Worm (Caenorhabditis elegans) whole organism, young adult: Measurements from ENCODE around the gene nceh-1.

Source experiments
- B0336.3 ChIP-seq: fragments of 200-800 bp; sonication (Bioruptor generic); IDR thresholded peaks from 2 replicates; pipeline ENCODE4 v1.3.6; 2022; ENCODE audit warnings: missing genetic modification characterization, missing compliant biosample characterization
- C06A6.2 ChIP-seq: fragments of 200-800 bp; sonication (Bioruptor generic); conservative IDR thresholded peaks from 2 replicates; pipeline ENCODE4 v1.3.6; 2022; ENCODE audit warnings: missing genetic modification characterization, missing compliant biosample characterization
- F39B2.1 ChIP-seq: fragments of 200-800 bp; sonication (Bioruptor generic); IDR thresholded peaks from 2 replicates; pipeline ENCODE4 v1.3.6; 2022; ENCODE audit warnings: missing genetic modification reagents, missing genetic modification characterization, missing compliant biosample characterization
- F52B5.7 ChIP-seq: sonication (generic microtip); optimal IDR thresholded peaks from 2 replicates; lab custom pipeline; 2016; ENCODE audit warnings: mild to moderate bottlenecking, missing genetic modification characterization, missing compliant biosample characterization
- F55B11.4 ChIP-seq: sonication (generic microtip); optimal IDR thresholded peaks from 2 replicates; lab custom pipeline; 2016; ENCODE audit warnings: missing compliant biosample characterization, missing genetic modification characterization, borderline replicate concordance; ENCODE audit not compliant: insufficient read depth
- T07F8.4 ChIP-seq: sonication (generic microtip); optimal IDR thresholded peaks from 2 replicates; lab custom pipeline; 2016; ENCODE audit warnings: mild to moderate bottlenecking, missing genetic modification characterization, moderate library complexity, missing compliant biosample characterization
- T26A5.8 ChIP-seq: sonication (generic microtip); optimal IDR thresholded peaks from 2 replicates; lab custom pipeline; 2016; ENCODE audit warnings: missing genetic modification characterization, missing compliant biosample characterization
- Y53F4B.3 ChIP-seq: fragments of 200-800 bp; sonication (Bioruptor generic); IDR thresholded peaks from 2 replicates; pipeline ENCODE4 v1.3.6; 2022; ENCODE audit warnings: missing genetic modification reagents, missing genetic modification characterization, missing compliant biosample characterization
- Y56A3A.18 ChIP-seq: fragments of 200-800 bp; sonication (Bioruptor generic); IDR thresholded peaks from 2 replicates; pipeline ENCODE4 v1.3.6; 2022; ENCODE audit warnings: missing genetic modification reagents, missing genetic modification characterization, missing compliant biosample characterization
- Y67H2A.10 ChIP-seq: fragments of 200-800 bp; sonication (Bioruptor generic); conservative IDR thresholded peaks from 2 replicates; pipeline ENCODE4 v1.3.6; 2022; ENCODE audit warnings: missing genetic modification reagents, missing genetic modification characterization, missing compliant biosample characterization
- ZK185.1 ChIP-seq: sonication (generic microtip); optimal IDR thresholded peaks from 2 replicates; lab custom pipeline; 2016; ENCODE audit warnings: mild to moderate bottlenecking, missing genetic modification characterization, missing compliant biosample characterization; ENCODE audit not compliant: poor library complexity, severe bottlenecking
- ama-1 ChIP-seq, 3 experiments: fragments of 150-350 bp in 1 of 3; sonication (generic microtip) in 2 of 3; optimal IDR thresholded peaks; 2 replicates each; lab custom pipeline; 2014 to 2018; ENCODE audit warnings: missing biosample characterization in 2 of 3, missing genetic modification characterization in 2 of 3, missing genetic modification reagents in 2 of 3
- aptf-2 ChIP-seq: fragments of 200-800 bp; sonication (Bioruptor generic); conservative IDR thresholded peaks from 2 replicates; pipeline ENCODE4 v1.3.6; 2022; ENCODE audit warnings: missing genetic modification reagents, missing genetic modification characterization, missing compliant biosample characterization
- aptf-3 ChIP-seq: fragments of 200-800 bp; sonication (Bioruptor generic); IDR thresholded peaks from 2 replicates; pipeline ENCODE4 v1.3.6; 2022; ENCODE audit warnings: missing genetic modification characterization, missing compliant biosample characterization
- attf-5 ChIP-seq: fragments of 200-800 bp; sonication (Bioruptor generic); optimal IDR thresholded peaks from 2 replicates; lab custom pipeline; 2018; ENCODE audit warnings: mild to moderate bottlenecking, missing genetic modification characterization, missing compliant biosample characterization
- bed-2 ChIP-seq: fragments of 200-800 bp; sonication (Bioruptor generic); IDR thresholded peaks from 2 replicates; pipeline ENCODE4 v1.3.6; 2022; ENCODE audit warnings: missing genetic modification reagents, missing genetic modification characterization, missing compliant biosample characterization
- cebp-1 ChIP-seq, 2 experiments: fragments of 200-800 bp in 1 of 2; sonication (Bioruptor generic) in 1 of 2; sonication (generic microtip) in 1 of 2; IDR thresholded peaks in 1 of 2; optimal IDR thresholded peaks in 1 of 2; 2 replicates each; pipeline versions ENCODE4 v1.3.6 to Lab custom; 2017 to 2022; ENCODE audit warnings: missing compliant biosample characterization in 2 of 2, missing genetic modification characterization in 2 of 2, mild to moderate bottlenecking in 1 of 2, missing genetic modification reagents in 1 of 2, moderate library complexity in 1 of 2
- cebp-2 ChIP-seq: fragments of 200-800 bp; sonication (Bioruptor generic); IDR thresholded peaks from 2 replicates; pipeline ENCODE4 v1.3.6; 2022; ENCODE audit warnings: missing genetic modification characterization, missing compliant biosample characterization
- ceh-40 ChIP-seq: fragments of 200-800 bp; sonication (Bioruptor generic); IDR thresholded peaks from 2 replicates; pipeline ENCODE4 v1.3.6; 2022; ENCODE audit warnings: missing genetic modification characterization, missing compliant biosample characterization
- ceh-91 ChIP-seq: fragments of 200-800 bp; sonication (Bioruptor generic); IDR thresholded peaks from 2 replicates; pipeline ENCODE4 v1.3.6; 2022; ENCODE audit warnings: missing genetic modification reagents, missing genetic modification characterization, missing compliant biosample characterization
- chd-7 ChIP-seq: sonication (generic microtip); optimal IDR thresholded peaks from 2 replicates; lab custom pipeline; 2016; ENCODE audit warnings: mild to moderate bottlenecking, missing genetic modification characterization, moderate library complexity, missing compliant biosample characterization
- die-1 ChIP-seq: sonication (generic microtip); optimal IDR thresholded peaks from 2 replicates; lab custom pipeline; 2016; ENCODE audit warnings: missing genotype, mild to moderate bottlenecking, missing genetic modification characterization, missing compliant biosample characterization
- dpff-1 ChIP-seq: sonication (generic microtip); optimal IDR thresholded peaks from 2 replicates; lab custom pipeline; 2017; ENCODE audit warnings: mild to moderate bottlenecking, missing genetic modification characterization, missing compliant biosample characterization
- egl-18 ChIP-seq: fragments of 200-800 bp; sonication (Bioruptor generic); IDR thresholded peaks from 2 replicates; pipeline ENCODE4 v1.3.6; 2022; ENCODE audit warnings: missing genetic modification reagents, missing genetic modification characterization, missing compliant biosample characterization
- egrh-3 ChIP-seq: fragments of 200-800 bp; sonication (Bioruptor generic); IDR thresholded peaks from 2 replicates; pipeline ENCODE4 v1.3.6; 2022; ENCODE audit warnings: missing genetic modification reagents, missing genetic modification characterization, missing compliant biosample characterization
- gei-17 ChIP-seq: fragments of 200-800 bp; sonication (Bioruptor generic); optimal IDR thresholded peaks from 2 replicates; lab custom pipeline; 2018; ENCODE audit warnings: mild to moderate bottlenecking, missing genetic modification characterization, missing compliant biosample characterization
- hmg-1.2 ChIP-seq: fragments of 200-800 bp; sonication (Bioruptor generic); IDR thresholded peaks from 2 replicates; pipeline ENCODE4 v1.3.6; 2022; ENCODE audit warnings: missing genetic modification reagents, missing genetic modification characterization, missing compliant biosample characterization
- hrde-1 ChIP-seq: sonication (generic microtip); optimal IDR thresholded peaks from 2 replicates; lab custom pipeline; 2016; ENCODE audit warnings: missing genetic modification characterization, mild to moderate bottlenecking, missing compliant biosample characterization, moderate library complexity, missing genotype, missing genetic modification reagents, borderline replicate concordance
- lin-26 ChIP-seq: fragments of 200-800 bp; sonication (Bioruptor generic); IDR thresholded peaks from 2 replicates; pipeline ENCODE4 v1.3.6; 2022; ENCODE audit warnings: missing genetic modification reagents, missing genetic modification characterization, missing compliant biosample characterization
- madf-3 ChIP-seq: fragments of 200-800 bp; sonication (Bioruptor generic); IDR thresholded peaks from 2 replicates; pipeline ENCODE4 v1.3.6; 2022; ENCODE audit warnings: missing genetic modification reagents, missing genetic modification characterization, missing compliant biosample characterization
- madf-6 ChIP-seq: fragments of 200-800 bp; sonication (Bioruptor generic); IDR thresholded peaks from 2 replicates; pipeline ENCODE4 v1.3.6; 2022; ENCODE audit warnings: missing genetic modification reagents, missing genetic modification characterization, missing compliant biosample characterization
- madf-8 ChIP-seq: fragments of 200-800 bp; sonication (Bioruptor generic); conservative IDR thresholded peaks from 2 replicates; pipeline ENCODE4 v1.3.6; 2022; ENCODE audit warnings: missing genetic modification reagents, missing genetic modification characterization, missing compliant biosample characterization
- nhr-120 ChIP-seq: fragments of 200-800 bp; sonication (Bioruptor generic); IDR thresholded peaks from 2 replicates; pipeline ENCODE4 v1.3.6; 2022; ENCODE audit warnings: missing genetic modification characterization, missing compliant biosample characterization
- nhr-27 ChIP-seq: fragments of 200-800 bp; sonication (Bioruptor generic); optimal IDR thresholded peaks from 2 replicates; lab custom pipeline; 2018; ENCODE audit warnings: mild to moderate bottlenecking, missing genetic modification characterization, moderate library complexity, missing compliant biosample characterization
- repo-1 ChIP-seq: sonication (generic microtip); optimal IDR thresholded peaks from 2 replicates; lab custom pipeline; 2017; ENCODE audit warnings: mild to moderate bottlenecking, missing genetic modification characterization, missing compliant biosample characterization
- sea-2 ChIP-seq: fragments of 200-800 bp; sonication (Bioruptor generic); IDR thresholded peaks from 2 replicates; pipeline ENCODE4 v1.3.6; 2022; ENCODE audit warnings: missing genetic modification characterization, missing compliant biosample characterization
- unc-130 ChIP-seq: sonication (generic microtip); optimal IDR thresholded peaks from 2 replicates; lab custom pipeline; 2016; ENCODE audit warnings: missing genetic modification reagents, missing genetic modification characterization, missing compliant biosample characterization
- zfh-2 ChIP-seq: fragments of 200-800 bp; sonication (Bioruptor generic); conservative IDR thresholded peaks from 2 replicates; pipeline ENCODE4 v1.3.6; 2022; ENCODE audit warnings: missing genetic modification reagents, missing genetic modification characterization, missing compliant biosample characterization
- ztf-18 ChIP-seq: sonication (generic microtip); optimal IDR thresholded peaks from 2 replicates; lab custom pipeline; 2016; ENCODE audit warnings: missing genotype, mild to moderate bottlenecking, missing genetic modification characterization, missing compliant biosample characterization
- ztf-26 ChIP-seq: sonication (generic microtip); optimal IDR thresholded peaks from 2 replicates; lab custom pipeline; 2017; ENCODE audit warnings: missing genetic modification characterization, missing compliant biosample characterization

The nceh-1 gene

ce11 chrV:19371253-19371652, 6.0 kb upstream of the nceh-1 start, which contains the start of gene Y43F8A.2:
Y43F8A.2 (plus strand) TSS chrV:19371553.
- TF ChIP-seq attf-5 (GFP tag; lab: Kevin White, UChicago) (no peak), F52B5.7 (tag; lab: Kevin White, UChicago) (no peak), die-1 (tag; lab: Kevin White, UChicago) (no peak), T07F8.4 (tag; lab: Kevin White, UChicago) (no peak), nhr-120 (GFP tag; lab: Robert Waterston, UW) (no peak), Y56A3A.18 (no peak), madf-6 (GFP tag; lab: Robert Waterston, UW) (no peak), cebp-1 (GFP tag; IDR thresholded peaks at IDR 0.05; lab: Robert Waterston, UW) (no peak), cebp-1 (tag; optimal IDR thresholded peaks at IDR 0.05; lab: Kevin White, UChicago) (no peak), egl-18 (GFP tag; lab: Robert Waterston, UW) (no peak), Y53F4B.3 (GFP tag; lab: Robert Waterston, UW) (no peak), F55B11.4 (tag; lab: Kevin White, UChicago) (no peak), sea-2 (GFP tag; lab: Robert Waterston, UW) (no peak), lin-26 (no peak), aptf-2 (no peak), T26A5.8 (no peak), bed-2 (no peak)

- TF ChIP-seq ztf-18 (tag; lab: Kevin White, UChicago) (peak; percentile 53), Y67H2A.10 (no peak), ama-1 (optimal IDR thresholded peaks at IDR 0.05; lab: Kevin White, UChicago) (no peak), ama-1 (GFP tag; optimal IDR thresholded peaks at IDR 0.05; lab: Kevin White, UChicago) (no peak), nhr-120 (GFP tag; lab: Robert Waterston, UW) (no peak), C06A6.2 (no peak), madf-8 (GFP tag; lab: Robert Waterston, UW) (no peak)
Measured at ce11 chrV:19371777-19372176, 5.5 kb upstream of the nceh-1 start.

ce11 chrV:19380968-19381367, 3.7 kb downstream of the nceh-1 start, which contains the start of gene srw-84:
srw-84 (plus strand) TSS chrV:19381268.
- TF ChIP-seq hmg-1.2 = no peak

ce11 chrV:19390029-19390428, 12.8 kb downstream of the nceh-1 start, which contains the start of gene slcr-46.2:
slcr-46.2 (minus strand) TSS chrV:19390129.
- TF ChIP-seq unc-130 (no peak), cebp-2 (GFP tag; lab: Robert Waterston, UW) (no peak), F39B2.1 (GFP tag; lab: Robert Waterston, UW) (no peak), hrde-1 (no peak), nhr-27 (tag; lab: Kevin White, UChicago) (no peak), gei-17 (GFP tag; lab: Kevin White, UChicago) (no peak), hmg-1.2 (no peak), madf-3 (GFP tag; lab: Robert Waterston, UW) (no peak), ceh-91 (GFP tag; lab: Robert Waterston, UW) (no peak), egrh-3 (GFP tag; lab: Robert Waterston, UW) (no peak), B0336.3 (GFP tag; lab: Robert Waterston, UW) (no peak), aptf-3 (GFP tag; lab: Robert Waterston, UW) (no peak), zfh-2 (GFP tag; lab: Robert Waterston, UW) (no peak), ztf-26 (tag; lab: Kevin White, UChicago) (no peak), ZK185.1 (no peak), chd-7 (no peak), egl-18 (GFP tag; lab: Robert Waterston, UW) (no peak), repo-1 (tag; lab: Kevin White, UChicago) (no peak), ceh-40 (no peak), dpff-1 (tag; lab: Kevin White, UChicago) (no peak)
